Worm (Caenorhabditis elegans): ENCODE measurements around the gene ZK688.7.

DNA sequence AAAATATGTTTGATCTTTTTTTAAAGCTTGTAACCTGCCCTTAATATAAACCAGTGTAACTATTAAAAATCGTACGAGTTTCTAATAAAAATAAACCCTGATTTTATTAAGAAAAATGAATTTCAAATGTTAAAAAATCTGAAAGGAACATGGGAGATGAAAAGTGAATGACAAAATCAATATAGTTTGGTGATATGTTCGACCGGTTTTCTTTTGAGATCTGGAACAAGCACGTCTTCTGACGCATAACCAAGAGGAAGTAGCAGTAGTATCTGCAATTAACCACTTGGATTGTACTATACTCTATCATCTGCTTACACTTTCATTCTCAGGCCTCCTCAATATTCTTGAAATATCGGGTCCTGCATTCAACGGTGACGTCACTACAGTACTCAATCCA is 34.3 kb downstream of the ZK688.7 start:
- TF ChIP-seq unc-39 (tag; optimal IDR thresholded peaks at IDR 0.05) (no peak), lin-39 (tag; optimal IDR thresholded peaks at IDR 0.05) (no peak), nhr-76 (tag; optimal IDR thresholded peaks at IDR 0.05) (no peak)

Data from whole organism, L4 larva.